Fruit fly (Drosophila melanogaster): Measurements from ENCODE around the gene Rcd4.

Gene Rcd4

dm6 chr2L:8416350-8417046, 33.8 kb downstream of the Rcd4 start (continued):
- TF ChIP-seq CG11723 (GFP tag; optimal IDR thresholded peaks at IDR 0.05): no peak
- no peak for TF ChIP-seq CG33213 (GFP tag; optimal IDR thresholded peaks at IDR 0.05)
- TF ChIP-seq Oli (tag; optimal IDR thresholded peaks at IDR 0.05): no peak
- TF ChIP-seq ac (GFP tag; optimal IDR thresholded peaks at IDR 0.05): no peak
- TF ChIP-seq CG11696 (GFP tag; IDR thresholded peaks at IDR 0.05): no peak
- TF ChIP-seq CG14710 (tag; optimal IDR thresholded peaks at IDR 0.05): no peak
- TF ChIP-seq jigr1 (GFP tag; IDR thresholded peaks at IDR 0.05): no peak
- TF ChIP-seq Hmr (GFP tag; optimal IDR thresholded peaks at IDR 0.05): peak; percentile 24
- TF ChIP-seq CG3065 (GFP tag; optimal IDR thresholded peaks at IDR 0.05): no peak
- TF ChIP-seq Aef1 (GFP tag; IDR thresholded peaks at IDR 0.05): no peak
- peak; percentile 7 for TF ChIP-seq twi (tag; optimal IDR thresholded peaks at IDR 0.05)
- no peak for TF ChIP-seq fd96Cb (tag; optimal IDR thresholded peaks at IDR 0.05)
- no peak for TF ChIP-seq ftz-f1 (GFP tag; optimal IDR thresholded peaks at IDR 0.05)
- no peak for TF ChIP-seq luna (GFP tag; optimal IDR thresholded peaks at IDR 0.05)
- no peak for TF ChIP-seq CG12071 (GFP tag; optimal IDR thresholded peaks at IDR 0.05)
- TF ChIP-seq CG12219 (GFP tag; optimal IDR thresholded peaks at IDR 0.05): no peak
- TF ChIP-seq org-1 (GFP tag; optimal IDR thresholded peaks at IDR 0.05): no peak
- TF ChIP-seq CG13296 (GFP tag; optimal IDR thresholded peaks at IDR 0.05): no peak
- TF ChIP-seq CG3163 (GFP tag; optimal IDR thresholded peaks at IDR 0.05): no peak
- TF ChIP-seq Neu2 (GFP tag; optimal IDR thresholded peaks at IDR 0.05; ENCODE audit: borderline replicate concordance): no peak
- no peak for TF ChIP-seq CG13775 (GFP tag; optimal IDR thresholded peaks at IDR 0.05)
- TF ChIP-seq CG17359 (tag; optimal IDR thresholded peaks at IDR 0.05): no peak
- TF ChIP-seq ken (GFP tag; IDR thresholded peaks at IDR 0.05): no peak
- TF ChIP-seq CG2199 (GFP tag; IDR thresholded peaks at IDR 0.05): no peak
- TF ChIP-seq CG14860 (GFP tag; IDR thresholded peaks at IDR 0.05; ENCODE audit: partially characterized antibody): no peak
- no peak for TF ChIP-seq crc (GFP tag; optimal IDR thresholded peaks at IDR 0.05)
- TF ChIP-seq CG10654 (GFP tag; optimal IDR thresholded peaks at IDR 0.05): no peak
- TF ChIP-seq cas (GFP tag; IDR thresholded peaks at IDR 0.05): no peak
- 0 out of 3 replicates have a peak, but pooled peaks have one; percentile 30 for TF ChIP-seq dysf (GFP tag; IDR thresholded peaks at IDR 0.05)
- TF ChIP-seq CG6854 (GFP tag; optimal IDR thresholded peaks at IDR 0.05): no peak
- no peak for TF ChIP-seq inv (GFP tag; IDR thresholded peaks at IDR 0.05; ENCODE audit: partially characterized antibody)
- TF ChIP-seq CG10565 (GFP tag; optimal IDR thresholded peaks at IDR 0.05): no peak
- no peak for TF ChIP-seq CG8478 (optimal IDR thresholded peaks at IDR 0.05)
- TF ChIP-seq CG9817 (tag; optimal IDR thresholded peaks at IDR 0.05): no peak
- 0 out of 3 replicates have a peak, but pooled peaks have one; percentile 49 for TF ChIP-seq Dbx (GFP tag; IDR thresholded peaks at IDR 0.05)
- TF ChIP-seq Doc3 (GFP tag; IDR thresholded peaks at IDR 0.05; ENCODE audit: partially characterized antibody): no peak
- TF ChIP-seq D19A (tag; optimal IDR thresholded peaks at IDR 0.05): no peak
- no peak for TF ChIP-seq ro (GFP tag; IDR thresholded peaks at IDR 0.05)
- 0 out of 3 replicates have a peak, but pooled peaks have one; percentile 39 for TF ChIP-seq gce (GFP tag; IDR thresholded peaks at IDR 0.05)
- no peak for TF ChIP-seq phol (tag; optimal IDR thresholded peaks at IDR 0.05)
- TF ChIP-seq CG30431 (GFP tag; optimal IDR thresholded peaks at IDR 0.05): no peak
- no peak for TF ChIP-seq CG12659 (GFP tag; optimal IDR thresholded peaks at IDR 0.05)
- peak; percentile 36 for TF ChIP-seq wek (GFP tag; optimal IDR thresholded peaks at IDR 0.05)
- TF ChIP-seq CG11247 (GFP tag; IDR thresholded peaks at IDR 0.05): no peak
- TF ChIP-seq CG11504 (tag; optimal IDR thresholded peaks at IDR 0.05): no peak
- TF ChIP-seq cwo (GFP tag; optimal IDR thresholded peaks at IDR 0.05): no peak
- no peak for TF ChIP-seq Six4 (GFP tag; optimal IDR thresholded peaks at IDR 0.05)
- TF ChIP-seq CG6813 (GFP tag; optimal IDR thresholded peaks at IDR 0.05): peak; percentile 4
- no peak for TF ChIP-seq Ssrp (tag; optimal IDR thresholded peaks at IDR 0.05)
- TF ChIP-seq z (GFP tag; IDR thresholded peaks at IDR 0.05): peak; percentile 70; the same call in 2 of the 3 replicates

Data from whole organism, embryonic.